Fruit fly (Drosophila melanogaster) whole organism: ENCODE measurements around the gene mon2.

Experiments used
- CG8478 ChIP-seq: fragments of >200 bp; optimal IDR thresholded peaks from 2 replicates; lab custom pipeline; 2018; ENCODE audit warnings: inconsistent platforms
- Dll ChIP-seq: fragments of >200 bp; optimal IDR thresholded peaks from 2 replicates; lab custom pipeline; 2017
- EcR ChIP-seq, 2 experiments: fragments of >200 bp; optimal IDR thresholded peaks; 2 replicates each; lab custom pipeline; 2017; ENCODE audit warnings: missing biosample characterization in 2 of 2, missing genetic modification characterization in 2 of 2, missing genetic modification reagents in 2 of 2
- pan ChIP-seq: fragments of >200 bp; optimal IDR thresholded peaks from 2 replicates; lab custom pipeline; 2017
- psq ChIP-seq: fragments of >200 bp; optimal IDR thresholded peaks from 2 replicates; lab custom pipeline; 2017
- usp ChIP-seq: fragments of >200 bp; optimal IDR thresholded peaks from 2 replicates; lab custom pipeline; 2017; ENCODE audit warnings: missing biosample characterization, missing genetic modification characterization, mixed read lengths

The mon2 gene

DNA sequence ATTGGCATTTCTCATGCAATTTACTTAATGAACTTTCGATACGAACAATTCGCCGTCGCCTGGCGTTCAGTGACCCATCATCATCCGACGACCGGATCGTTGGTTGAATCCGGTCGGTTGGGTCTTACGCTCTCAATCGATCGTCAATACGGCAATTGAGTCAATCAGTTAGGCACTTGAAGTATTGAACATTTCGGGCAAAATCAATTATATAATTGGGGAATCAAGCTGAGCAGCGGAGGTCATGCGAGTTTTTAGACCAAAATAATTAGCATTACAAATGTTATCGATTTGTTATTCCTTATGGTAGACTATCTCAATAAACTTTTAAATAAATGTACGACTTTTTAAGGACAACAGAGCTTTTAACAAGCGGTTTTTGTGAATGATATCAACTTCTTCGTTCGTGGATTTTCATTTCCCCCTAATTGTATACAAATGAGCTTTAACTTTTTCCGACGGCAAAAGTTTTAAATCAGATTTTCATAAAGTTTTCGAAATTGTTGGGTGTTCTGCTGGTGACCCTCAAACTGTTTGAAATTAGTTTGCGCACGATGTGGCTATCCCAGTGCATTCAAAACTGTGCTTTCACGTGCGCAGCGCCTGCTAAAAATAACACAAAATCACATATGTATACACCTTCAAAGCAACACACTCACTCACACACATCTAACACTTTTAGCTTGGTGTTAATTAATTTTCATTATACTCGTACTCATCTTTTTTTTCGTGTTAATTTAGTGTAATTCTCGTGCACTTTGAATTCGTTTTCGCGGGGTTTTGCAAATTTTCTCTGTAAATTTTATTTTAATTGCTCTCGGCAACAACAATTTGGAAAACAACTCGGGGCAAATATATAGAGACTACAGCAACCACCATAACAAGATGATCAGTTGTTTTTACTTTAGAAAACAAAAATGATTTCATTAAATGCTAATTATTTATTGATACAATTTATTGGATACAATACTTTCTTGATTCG, 25.6 kb downstream of the mon2 start:
- TF ChIP-seq EcR (GFP tag; optimal IDR thresholded peaks at IDR 0.05; lab: Kevin White, UChicago) (no peak), pan (no peak), CG8478 (no peak), Dll (no peak), psq (lab: Kevin White, UChicago) (no peak), usp (GFP tag; lab: Kevin White, UChicago) (no peak)

- no peak for TF ChIP-seq usp (GFP tag; lab: Kevin White, UChicago)
- no peak for TF ChIP-seq psq (lab: Kevin White, UChicago)
- no peak for TF ChIP-seq EcR (GFP tag; optimal IDR thresholded peaks at IDR 0.05; lab: Kevin White, UChicago)
- no peak for TF ChIP-seq pan
- no peak for TF ChIP-seq Dll
- TF ChIP-seq CG8478, result no peak
Measured at dm6 chr2L:8097461-8097860, 26.3 kb downstream of the mon2 start.

- TF ChIP-seq CG8478 (no peak), Dll (no peak), pan (no peak), EcR (GFP tag; optimal IDR thresholded peaks at IDR 0.05; lab: Kevin White, UChicago) (no peak), usp (GFP tag; lab: Kevin White, UChicago) (no peak), psq (lab: Kevin White, UChicago) (no peak)
Measured at dm6 chr2L:8095176-8095575, 28.6 kb downstream of the mon2 start.

DNA sequence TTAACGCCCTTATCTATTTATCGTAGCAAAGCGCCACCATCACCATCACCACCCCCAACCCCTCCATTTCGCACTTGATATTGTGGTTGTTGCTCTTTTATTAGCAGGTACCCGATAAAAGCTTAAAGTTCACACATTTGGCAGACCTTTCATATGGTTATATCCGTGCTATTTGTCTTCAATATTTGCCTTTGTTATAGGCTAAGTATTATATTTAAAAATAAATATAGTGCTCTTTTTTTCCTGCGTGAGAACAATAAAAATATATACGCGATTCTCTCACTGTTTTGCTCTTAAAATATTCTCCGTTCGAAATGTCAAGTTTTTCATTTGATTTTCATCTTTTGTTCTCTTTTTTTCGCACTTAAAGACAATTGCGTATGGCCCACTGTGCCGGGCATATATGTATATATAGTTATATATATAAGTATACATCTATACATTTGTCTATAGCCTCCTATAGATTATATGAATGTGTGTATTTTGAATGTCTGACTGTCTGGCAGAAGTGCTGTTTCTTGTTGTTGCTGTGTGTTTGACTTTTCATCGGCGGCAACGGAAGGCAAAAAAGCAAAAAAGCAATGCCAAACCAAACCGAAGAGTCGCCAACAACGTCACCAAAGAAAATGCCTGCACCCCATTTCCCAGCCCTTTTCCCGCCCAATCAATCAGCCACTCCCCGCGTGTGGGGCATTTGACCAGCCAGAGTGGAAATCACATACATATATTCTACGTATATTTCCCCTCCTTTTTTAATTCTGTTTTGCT, 29.6 kb downstream of the mon2 start:
- TF ChIP-seq pan, result no peak
- no peak for TF ChIP-seq psq (lab: Kevin White, UChicago)
- TF ChIP-seq EcR (GFP tag; optimal IDR thresholded peaks at IDR 0.05; lab: Kevin White, UChicago), result no peak
- no peak for TF ChIP-seq usp (GFP tag; lab: Kevin White, UChicago)
- TF ChIP-seq Dll, result no peak

- no peak for TF ChIP-seq Dll
- TF ChIP-seq usp (GFP tag; lab: Kevin White, UChicago), result no peak
- TF ChIP-seq psq (lab: Kevin White, UChicago), result no peak
- no peak for TF ChIP-seq CG8478
- TF ChIP-seq EcR (GFP tag; optimal IDR thresholded peaks at IDR 0.05; lab: Kevin White, UChicago), result no peak
- no peak for TF ChIP-seq pan
Measured at dm6 chr2L:8093182-8093941, 30.4 kb downstream of the mon2 start.

dm6 chr2L:8091908-8092307, 31.9 kb downstream of the mon2 start:
- TF ChIP-seq usp (GFP tag; lab: Kevin White, UChicago), result no peak
- no peak for TF ChIP-seq CG8478
- no peak for TF ChIP-seq pan
- no peak for TF ChIP-seq Dll
- TF ChIP-seq psq (lab: Kevin White, UChicago), result no peak
- TF ChIP-seq EcR (GFP tag; optimal IDR thresholded peaks at IDR 0.05; lab: Kevin White, UChicago), result no peak

dm6 chr2L:8091429-8091828, 32.4 kb downstream of the mon2 start:
- no peak for TF ChIP-seq EcR (GFP tag; optimal IDR thresholded peaks at IDR 0.05; lab: Kevin White, UChicago)
- no peak for TF ChIP-seq pan
- no peak for TF ChIP-seq CG8478
- no peak for TF ChIP-seq usp (GFP tag; lab: Kevin White, UChicago)
- no peak for TF ChIP-seq Dll
- TF ChIP-seq psq (lab: Kevin White, UChicago), result no peak

- TF ChIP-seq psq (lab: Kevin White, UChicago), result no peak
Measured at dm6 chr2L:8088025-8088789, 35.6 kb downstream of the mon2 start.

- TF ChIP-seq CG8478 (no peak), Dll (no peak), usp (GFP tag; lab: Kevin White, UChicago) (no peak), psq (lab: Kevin White, UChicago) (no peak), EcR (GFP tag; optimal IDR thresholded peaks at IDR 0.05; lab: Kevin White, UChicago) (no peak), pan (no peak)
Measured at dm6 chr2L:8087468-8087789, 36.4 kb downstream of the mon2 start.

DNA sequence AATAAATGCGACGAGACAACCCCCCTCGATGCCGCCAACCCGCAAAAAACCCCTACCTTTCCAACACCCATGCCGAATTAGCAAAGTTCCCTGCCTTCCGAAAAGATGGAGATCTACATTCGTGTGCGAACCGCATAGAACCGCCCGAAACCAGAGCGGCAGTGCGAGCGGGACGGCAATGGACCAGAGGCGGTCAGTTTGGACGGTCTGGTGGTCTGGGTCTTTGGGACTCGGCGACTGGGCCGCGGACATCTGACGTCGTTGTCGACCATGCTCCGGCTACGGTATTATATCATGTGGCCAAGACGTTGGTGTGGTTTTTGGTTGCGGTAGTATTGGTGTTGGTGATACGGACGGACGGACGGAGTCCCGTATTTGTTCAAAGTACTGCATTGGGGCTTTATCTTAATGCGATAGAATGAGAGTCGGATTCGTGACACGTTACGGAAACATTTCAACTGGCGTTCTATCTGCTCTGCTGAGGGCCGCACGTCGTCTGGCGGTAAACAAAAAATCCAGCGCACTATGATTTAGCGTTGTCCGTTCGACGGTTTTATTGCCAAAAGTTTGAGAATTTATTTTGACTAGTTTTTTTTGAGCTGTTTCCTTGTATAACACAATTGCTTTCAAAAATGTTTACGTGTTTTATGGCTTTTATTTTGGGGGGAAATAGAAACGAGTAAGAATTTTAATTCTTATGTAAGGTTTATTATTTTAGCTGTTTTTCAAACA, 36.9 kb downstream of the mon2 start:
- no peak for TF ChIP-seq Dll

dm6 chr2L:8085466-8086164, 38.2 kb downstream of the mon2 start:
- TF ChIP-seq EcR (GFP tag; optimal IDR thresholded peaks at IDR 0.05; lab: Kevin White, UChicago) (no peak), pan (no peak), Dll (no peak), usp (GFP tag; lab: Kevin White, UChicago) (no peak), CG8478 (no peak), psq (lab: Kevin White, UChicago) (no peak)
